Worm (Caenorhabditis elegans) whole organism, mixed stage, embryonic: ENCODE measurements around the gene T24D5.6.

Experiments
- M03D4.4 ChIP-seq: sonication (generic microtip); optimal IDR thresholded peaks from 2 replicates; lab custom pipeline; 2017; ENCODE audit warnings: mild to moderate bottlenecking, missing genetic modification characterization, missing compliant biosample characterization
- blmp-1 ChIP-seq: fragments of 150-350 bp; optimal IDR thresholded peaks from 2 replicates; lab custom pipeline; 2014; ENCODE audit warnings: missing biosample characterization, missing genetic modification characterization
- ceh-39 ChIP-seq: fragments of 150-350 bp; optimal IDR thresholded peaks from 2 replicates; lab custom pipeline; 2014; ENCODE audit warnings: missing biosample characterization, missing genetic modification characterization
- ceh-83 ChIP-seq: fragments of 200-800 bp; sonication (Bioruptor generic); optimal IDR thresholded peaks from 2 replicates; lab custom pipeline; 2018; ENCODE audit warnings: mild to moderate bottlenecking, missing genetic modification characterization, missing compliant biosample characterization
- ces-1 ChIP-seq: fragments of 150-350 bp; optimal IDR thresholded peaks from 2 replicates; lab custom pipeline; 2014; ENCODE audit warnings: missing biosample characterization, missing genetic modification reagents, missing genetic modification characterization
- cnd-1 ChIP-seq: fragments of 200-800 bp; sonication (Bioruptor generic); optimal IDR thresholded peaks from 2 replicates; lab custom pipeline; 2018; ENCODE audit warnings: mild to moderate bottlenecking, missing genetic modification characterization, missing compliant biosample characterization
- drap-1 ChIP-seq: fragments of 200-800 bp; sonication (Bioruptor generic); optimal IDR thresholded peaks from 3 replicates; lab custom pipeline; 2018; ENCODE audit warnings: mild to moderate bottlenecking, missing genetic modification characterization, missing compliant biosample characterization
- elt-1 ChIP-seq: sonication (generic microtip); optimal IDR thresholded peaks from 2 replicates; lab custom pipeline; 2017; ENCODE audit warnings: missing genetic modification characterization, mild to moderate bottlenecking, missing compliant biosample characterization, antibody characterized with exemption, moderate library complexity, borderline replicate concordance; ENCODE audit not compliant: insufficient read depth
- elt-3 ChIP-seq: fragments of 150-350 bp; optimal IDR thresholded peaks from 2 replicates; lab custom pipeline; 2014; ENCODE audit warnings: missing biosample characterization, missing genetic modification characterization
- flh-1 ChIP-seq: fragments of 200-800 bp; sonication (Bioruptor generic); optimal IDR thresholded peaks from 2 replicates; lab custom pipeline; 2018; ENCODE audit warnings: mild to moderate bottlenecking, missing genetic modification characterization, moderate library complexity, missing compliant biosample characterization
- ham-2 ChIP-seq: fragments of 200-800 bp; sonication (Bioruptor generic); optimal IDR thresholded peaks from 2 replicates; lab custom pipeline; 2018; ENCODE audit warnings: mild to moderate bottlenecking, missing genetic modification characterization, missing compliant biosample characterization
- lin-13 ChIP-seq: fragments of 150-350 bp; optimal IDR thresholded peaks from 2 replicates; lab custom pipeline; 2014; ENCODE audit warnings: missing biosample characterization, missing genetic modification characterization
- lsy-2 ChIP-seq: fragments of 150-350 bp; optimal IDR thresholded peaks from 2 replicates; lab custom pipeline; 2014; ENCODE audit warnings: missing biosample characterization, missing genetic modification characterization
- mab-5 ChIP-seq: fragments of 150-350 bp; optimal IDR thresholded peaks from 2 replicates; lab custom pipeline; 2014; ENCODE audit warnings: missing biosample characterization, missing genetic modification characterization
- mep-1 ChIP-seq: fragments of 150-350 bp; optimal IDR thresholded peaks from 2 replicates; lab custom pipeline; 2017; ENCODE audit warnings: missing biosample characterization, missing genetic modification reagents, missing genetic modification characterization, inconsistent platforms
- mls-2 ChIP-seq: sonication (generic microtip); optimal IDR thresholded peaks from 2 replicates; lab custom pipeline; 2016; ENCODE audit warnings: mild to moderate bottlenecking, missing genetic modification characterization, moderate library complexity, missing compliant biosample characterization
- nhr-12 ChIP-seq: fragments of 150-350 bp; optimal IDR thresholded peaks from 2 replicates; lab custom pipeline; 2014; ENCODE audit warnings: missing biosample characterization, missing genetic modification characterization
- nhr-2 ChIP-seq: fragments of 150-350 bp; optimal IDR thresholded peaks from 2 replicates; lab custom pipeline; 2014; ENCODE audit warnings: missing biosample characterization, missing genetic modification characterization
- nhr-237 ChIP-seq: fragments of 150-350 bp; optimal IDR thresholded peaks from 2 replicates; lab custom pipeline; 2014; ENCODE audit warnings: missing biosample characterization, missing genetic modification characterization
- nhr-28 ChIP-seq: fragments of 150-350 bp; optimal IDR thresholded peaks from 2 replicates; lab custom pipeline; 2014; ENCODE audit warnings: missing biosample characterization, missing genetic modification characterization
- nhr-76 ChIP-seq: sonication (generic microtip); optimal IDR thresholded peaks from 2 replicates; lab custom pipeline; 2017; ENCODE audit warnings: missing biosample characterization, missing genetic modification characterization
- pha-4 ChIP-seq: fragments of 150-350 bp; optimal IDR thresholded peaks from 2 replicates; lab custom pipeline; 2018; ENCODE audit warnings: missing biosample characterization, missing genetic modification reagents, missing genetic modification characterization
- sem-2 ChIP-seq: fragments of 200-800 bp; sonication (Bioruptor generic); optimal IDR thresholded peaks from 2 replicates; lab custom pipeline; 2018; ENCODE audit warnings: mild to moderate bottlenecking, missing genetic modification characterization, missing compliant biosample characterization
- snpc-4 ChIP-seq: fragments of 150-350 bp; optimal IDR thresholded peaks from 2 replicates; lab custom pipeline; 2014; ENCODE audit warnings: missing biosample characterization, missing genetic modification characterization
- sptf-1 ChIP-seq: sonication (generic microtip); optimal IDR thresholded peaks from 2 replicates; lab custom pipeline; 2017; ENCODE audit warnings: mild to moderate bottlenecking, missing genetic modification characterization, moderate library complexity, missing compliant biosample characterization
- tbx-8 ChIP-seq: fragments of 200-800 bp; sonication (Bioruptor generic); optimal IDR thresholded peaks from 2 replicates; lab custom pipeline; 2018; ENCODE audit warnings: mild to moderate bottlenecking, missing genetic modification characterization, moderate library complexity, missing compliant biosample characterization
- unc-120 ChIP-seq: sonication (generic microtip); optimal IDR thresholded peaks from 2 replicates; lab custom pipeline; 2017; ENCODE audit warnings: missing genetic modification characterization, missing compliant biosample characterization; ENCODE audit not compliant: poor library complexity, severe bottlenecking
- unc-39 ChIP-seq: fragments of 150-350 bp; optimal IDR thresholded peaks from 2 replicates; lab custom pipeline; 2014; ENCODE audit warnings: missing biosample characterization, missing genetic modification characterization
- unc-62 ChIP-seq: fragments of 150-350 bp; optimal IDR thresholded peaks from 2 replicates; lab custom pipeline; 2014; ENCODE audit warnings: missing biosample characterization, missing genetic modification reagents, missing genetic modification characterization
- zip-8 ChIP-seq: fragments of 150-350 bp; optimal IDR thresholded peaks from 2 replicates; lab custom pipeline; 2014; ENCODE audit warnings: missing biosample characterization, missing genetic modification characterization
- ztf-11 ChIP-seq: fragments of 150-350 bp; optimal IDR thresholded peaks from 2 replicates; lab custom pipeline; 2014; ENCODE audit warnings: missing biosample characterization, missing genetic modification characterization

The T24D5.6 gene

DNA sequence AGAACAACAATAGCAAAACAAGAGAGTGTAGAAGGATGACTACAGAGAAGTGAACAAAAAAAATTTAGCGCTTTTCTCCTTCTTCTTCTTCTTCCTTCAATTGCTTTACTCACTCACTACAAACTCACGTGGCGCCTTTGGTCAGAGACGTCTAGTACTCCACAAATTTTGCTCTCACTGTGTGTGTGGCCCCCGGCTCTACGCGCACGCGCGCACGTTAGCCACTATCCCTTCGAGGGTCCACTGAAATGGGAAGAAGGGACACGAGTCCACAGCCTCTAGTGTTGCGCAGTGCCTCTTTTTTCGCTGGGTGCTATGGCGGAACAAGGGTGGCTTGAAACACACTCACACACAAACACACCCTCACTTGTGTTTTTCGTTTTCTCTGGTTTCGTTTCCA is 25.8 kb downstream of the T24D5.6 start:
- TF ChIP-seq elt-1 (tag; lab: Kevin White, UChicago) (no peak), snpc-4 (tag; lab: Kevin White, UChicago) (no peak), M03D4.4 (tag; lab: Kevin White, UChicago) (peak; percentile 8), mls-2 (tag; lab: Kevin White, UChicago) (peak; percentile 16), nhr-2 (no peak), zip-8 (tag; lab: Kevin White, UChicago) (no peak), sptf-1 (peak; percentile 38), sem-2 (GFP tag; lab: Kevin White, UChicago) (peak; percentile 9), lin-13 (no peak), ham-2 (GFP tag; lab: Kevin White, UChicago) (no peak), ces-1 (peak; percentile 66)

DNA sequence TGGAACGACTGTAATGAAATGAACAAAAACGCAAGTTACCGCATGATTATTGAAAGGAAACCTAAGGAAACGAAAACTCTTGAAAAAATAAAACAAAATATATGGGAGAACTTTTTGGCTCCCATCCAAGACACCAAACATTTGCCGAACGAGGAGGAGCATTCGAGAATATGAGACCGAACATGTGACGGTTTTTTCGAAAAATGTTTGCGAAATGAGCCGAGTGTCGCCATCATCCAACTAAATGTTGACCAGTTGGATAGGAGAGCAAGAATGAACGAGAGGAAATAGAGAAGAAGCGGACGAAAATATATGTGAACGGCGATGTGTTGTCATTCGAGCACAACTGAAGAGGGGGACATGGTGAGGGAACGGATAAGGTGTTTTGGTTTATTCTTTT is 26.6 kb downstream of the T24D5.6 start:
- TF ChIP-seq ceh-83 (GFP tag; lab: Kevin White, UChicago) (no peak), mep-1 (tag; lab: Kevin White, UChicago) (no peak), mab-5 (no peak), ztf-11 (no peak), unc-120 (tag; lab: Kevin White, UChicago) (no peak)
- TF ChIP-seq, all 35 proteins: peak for 0

DNA sequence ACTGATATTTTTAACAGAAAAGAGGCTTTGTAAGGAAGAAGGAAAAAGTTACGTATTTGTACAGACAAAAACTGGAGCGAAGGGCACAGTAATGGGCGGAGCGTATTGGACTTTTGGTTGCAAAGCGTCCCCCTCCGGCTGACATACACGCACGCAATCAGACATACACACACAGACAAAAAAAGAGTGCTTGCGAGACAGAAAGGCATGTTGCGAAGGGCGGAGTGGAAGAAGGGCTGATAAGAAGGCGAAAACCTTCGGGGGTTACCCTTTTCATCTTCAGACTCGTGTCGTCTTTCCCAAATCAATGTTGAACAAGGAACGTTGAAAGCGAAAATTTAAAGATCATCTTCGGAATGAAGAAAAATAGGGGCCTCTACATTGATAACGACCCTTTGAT is 27.1 kb downstream of the T24D5.6 start:
- TF ChIP-seq nhr-76 (tag; lab: Kevin White, UChicago) (no peak), ztf-11 (no peak), nhr-12 (tag; lab: Kevin White, UChicago) (no peak), ces-1 (no peak), unc-120 (tag; lab: Kevin White, UChicago) (no peak), ceh-83 (GFP tag; lab: Kevin White, UChicago) (no peak), sem-2 (GFP tag; lab: Kevin White, UChicago) (no peak), M03D4.4 (tag; lab: Kevin White, UChicago) (no peak), elt-3 (tag; lab: Kevin White, UChicago) (no peak)

DNA sequence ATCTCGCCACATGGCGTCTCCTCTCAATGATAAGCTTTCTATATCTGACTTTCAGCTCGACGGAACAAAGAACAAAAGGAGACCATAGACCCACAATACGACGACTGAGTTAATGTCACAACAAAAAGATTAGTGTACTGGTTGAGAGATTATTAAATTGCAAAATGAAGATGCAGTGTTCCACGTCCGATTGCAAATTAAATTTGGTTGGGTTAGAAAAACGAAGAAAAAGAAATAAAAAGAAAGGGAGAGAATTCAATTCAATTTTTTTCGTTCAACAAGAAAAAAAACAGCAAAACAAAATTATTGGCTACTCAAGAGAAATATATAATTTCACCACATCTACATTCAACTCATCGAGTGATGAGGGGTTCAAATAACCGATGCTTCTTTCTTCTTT is 28.0 kb downstream of the T24D5.6 start:
- TF ChIP-seq unc-120 (tag; lab: Kevin White, UChicago), result no peak
- TF ChIP-seq cnd-1 (tag; lab: Kevin White, UChicago), result no peak
- no peak for TF ChIP-seq sptf-1
- TF ChIP-seq ces-1, result peak; percentile 54
- no peak for TF ChIP-seq lin-13
- TF ChIP-seq nhr-237 (tag; lab: Kevin White, UChicago), result no peak

DNA sequence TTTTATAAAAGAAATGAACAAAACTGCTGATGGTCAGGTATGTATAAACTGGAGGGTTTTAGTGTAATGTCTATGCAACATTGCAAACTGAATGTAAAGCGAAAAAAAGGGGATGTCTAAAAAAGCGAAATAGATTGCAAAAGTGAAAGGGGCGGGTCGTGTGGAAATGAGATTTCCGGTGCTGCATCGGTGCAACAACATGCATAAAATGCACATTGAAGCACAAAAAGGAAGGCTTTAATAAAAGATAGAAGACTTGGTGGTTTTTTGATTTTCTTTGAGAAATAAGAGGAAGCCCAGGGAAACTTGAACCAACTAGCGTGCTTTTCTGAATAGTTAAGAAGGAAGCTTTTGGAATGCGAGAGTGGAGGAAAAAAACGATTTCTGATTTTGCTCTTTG is 29.2 kb downstream of the T24D5.6 start:
- TF ChIP-seq ham-2 (GFP tag; lab: Kevin White, UChicago) (no peak), ces-1 (peak; percentile 63), drap-1 (GFP tag; lab: Kevin White, UChicago) (no peak)

ce11 chrX:12633862-12634404 is 30.5 kb downstream of the T24D5.6 start, which contains the start of gene ivns-1:
Gene ivns-1, minus strand, starts transcription at chrX:12634354.
- TF ChIP-seq ceh-83 (GFP tag; lab: Kevin White, UChicago) (no peak), ztf-11 (no peak), blmp-1 (tag; lab: Kevin White, UChicago) (no peak), pha-4 (tag; lab: Kevin White, UChicago) (no peak), lin-13 (no peak), elt-1 (tag; lab: Kevin White, UChicago) (no peak), nhr-237 (tag; lab: Kevin White, UChicago) (no peak), tbx-8 (no peak), unc-39 (no peak), M03D4.4 (tag; lab: Kevin White, UChicago) (no peak), nhr-28 (no peak)

DNA sequence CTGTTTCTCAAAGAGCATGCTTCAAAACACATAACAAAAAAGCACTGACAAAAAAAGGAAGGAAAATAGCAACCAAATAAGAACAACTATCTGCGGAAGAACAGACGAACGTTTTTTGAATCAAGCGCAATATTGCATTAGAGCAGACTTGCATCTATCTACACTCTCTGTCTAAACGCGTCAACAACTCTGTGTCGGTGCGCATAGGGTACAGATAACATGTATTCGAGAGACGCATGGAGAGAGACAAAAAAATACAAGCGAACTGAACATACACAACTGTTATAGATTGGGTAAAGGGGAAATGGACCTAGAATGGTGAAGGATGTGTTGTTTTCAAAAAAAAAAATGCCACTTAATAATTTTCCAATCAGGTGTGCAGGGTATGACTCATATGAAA is 31.6 kb downstream of the T24D5.6 start:
- TF ChIP-seq pha-4 (tag; lab: Kevin White, UChicago), result peak; percentile 63
- no peak for TF ChIP-seq nhr-28
- peak; percentile 2 for TF ChIP-seq cnd-1 (tag; lab: Kevin White, UChicago)
- peak; percentile 8 for TF ChIP-seq unc-62
- no peak for TF ChIP-seq flh-1 (GFP tag; lab: Kevin White, UChicago)
- no peak for TF ChIP-seq ceh-83 (GFP tag; lab: Kevin White, UChicago)
- no peak for TF ChIP-seq lsy-2 (tag; lab: Kevin White, UChicago)
- TF ChIP-seq elt-3 (tag; lab: Kevin White, UChicago), result no peak
- no peak for TF ChIP-seq sem-2 (GFP tag; lab: Kevin White, UChicago)
- peak; percentile 18 for TF ChIP-seq ces-1
- peak; percentile 57 for TF ChIP-seq mep-1 (tag; lab: Kevin White, UChicago)
- TF ChIP-seq ceh-39 (tag; lab: Kevin White, UChicago), result peak; percentile 14
- no peak for TF ChIP-seq tbx-8
- TF ChIP-seq ztf-11, result no peak
- no peak for TF ChIP-seq zip-8 (tag; lab: Kevin White, UChicago)
